Fruit fly (Drosophila melanogaster) whole organism, embryonic: Measurements from ENCODE around the gene mirr.

Source experiments
- CG10274 ChIP-seq: fragments of 200-800 bp; sonication (Bioruptor generic); optimal IDR thresholded peaks from 3 replicates; lab custom pipeline; 2017; ENCODE audit warnings: missing biosample characterization, mild to moderate bottlenecking, missing genetic modification characterization
- CG12104 ChIP-seq: fragments of 200-800 bp; sonication (Bioruptor generic); optimal IDR thresholded peaks from 3 replicates; lab custom pipeline; 2016; ENCODE audit warnings: missing biosample characterization, missing genetic modification characterization
- CG1233 ChIP-seq: fragments of 200-800 bp; sonication (Bioruptor generic); optimal IDR thresholded peaks from 4 replicates; lab custom pipeline; 2018; ENCODE audit warnings: missing biosample characterization, mild to moderate bottlenecking, missing genetic modification characterization
- CG12391 ChIP-seq: fragments of 200-800 bp; sonication (Bioruptor generic); optimal IDR thresholded peaks from 3 replicates; lab custom pipeline; 2018; ENCODE audit warnings: missing biosample characterization, mild to moderate bottlenecking, missing genetic modification characterization, moderate library complexity
- CG13775 ChIP-seq: fragments of 200-800 bp; sonication (Bioruptor generic); optimal IDR thresholded peaks from 3 replicates; lab custom pipeline; 2017; ENCODE audit warnings: missing biosample characterization, mild to moderate bottlenecking, missing genetic modification characterization
- CG15269 ChIP-seq: fragments of 200-800 bp; sonication (Bioruptor generic); optimal IDR thresholded peaks from 2 replicates; lab custom pipeline; 2018; ENCODE audit warnings: missing biosample characterization, mild to moderate bottlenecking, missing genetic modification characterization, moderate library complexity
- CG15601 ChIP-seq: fragments of 200-800 bp; sonication (Bioruptor generic); optimal IDR thresholded peaks from 3 replicates; lab custom pipeline; 2019; ENCODE audit warnings: missing biosample characterization, mild to moderate bottlenecking, missing genetic modification characterization, moderate library complexity
- CG17912 ChIP-seq: fragments of 200-800 bp; sonication (Bioruptor generic); optimal IDR thresholded peaks from 2 replicates; lab custom pipeline; 2018; ENCODE audit warnings: missing biosample characterization, mild to moderate bottlenecking, missing genetic modification characterization
- CG2889 ChIP-seq: fragments of 200-800 bp; sonication (Bioruptor generic); IDR thresholded peaks from 3 replicates; pipeline ENCODE4 v1.3.6; 2022; ENCODE audit warnings: missing biosample characterization, missing genetic modification characterization
- CG3281 ChIP-seq: fragments of 200-800 bp; sonication (Bioruptor generic); optimal IDR thresholded peaks from 3 replicates; lab custom pipeline; 2017; ENCODE audit warnings: missing biosample characterization, mild to moderate bottlenecking, missing genetic modification characterization
- CG4707 ChIP-seq: fragments of 200-800 bp; sonication (Bioruptor generic); optimal IDR thresholded peaks from 2 replicates; lab custom pipeline; 2018; ENCODE audit warnings: missing biosample characterization, mild to moderate bottlenecking, missing genetic modification characterization, moderate library complexity
- CG5180 ChIP-seq: fragments of 200-800 bp; sonication (Bioruptor generic); optimal IDR thresholded peaks from 3 replicates; lab custom pipeline; 2017; ENCODE audit warnings: missing biosample characterization, missing genetic modification characterization, mild to moderate bottlenecking, moderate library complexity, missing genetic modification reagents
- CG7556 ChIP-seq: fragments of 200-800 bp; sonication (Bioruptor generic); optimal IDR thresholded peaks from 2 replicates; lab custom pipeline; 2017; ENCODE audit warnings: missing biosample characterization, mild to moderate bottlenecking, missing genetic modification characterization
- CG7987 ChIP-seq: fragments of 200-800 bp; sonication (Bioruptor generic); optimal IDR thresholded peaks from 2 replicates; lab custom pipeline; 2018; ENCODE audit warnings: missing biosample characterization, mild to moderate bottlenecking, missing genetic modification characterization, moderate library complexity
- CG9932 ChIP-seq: fragments of 200-800 bp; sonication (Bioruptor generic); IDR thresholded peaks from 2 replicates; pipeline ENCODE4 v1.3.6; 2022; ENCODE audit warnings: missing biosample characterization, missing genetic modification characterization
- CHES-1-like ChIP-seq: fragments of 200-800 bp; sonication (Bioruptor generic); optimal IDR thresholded peaks from 2 replicates; lab custom pipeline; 2016; ENCODE audit warnings: missing biosample characterization, missing genetic modification characterization
- Dfd ChIP-seq, 2 experiments: fragments of >200 bp; optimal IDR thresholded peaks; 2 replicates each; lab custom pipeline; 2017; ENCODE audit warnings: missing biosample characterization in 2 of 2, missing genetic modification characterization in 2 of 2
- Dp ChIP-seq: fragments of 200-800 bp; sonication (Bioruptor generic); optimal IDR thresholded peaks from 2 replicates; lab custom pipeline; 2018; ENCODE audit warnings: missing biosample characterization, mild to moderate bottlenecking, missing genetic modification characterization, moderate library complexity
- Fer3 ChIP-seq: fragments of 200-800 bp; sonication (Bioruptor generic); optimal IDR thresholded peaks from 2 replicates; lab custom pipeline; 2018; ENCODE audit warnings: missing biosample characterization, mild to moderate bottlenecking, missing genetic modification characterization, moderate library complexity
- Hr51 ChIP-seq, 2 experiments: fragments of 200-800 bp; sonication (Bioruptor generic); optimal IDR thresholded peaks; 2 replicates in 1 of 2; 3 replicates in 1 of 2; lab custom pipeline; 2016 to 2018; ENCODE audit warnings: missing biosample characterization in 2 of 2, missing genetic modification characterization in 2 of 2, mild to moderate bottlenecking in 1 of 2, moderate library complexity in 1 of 2
- Hsf ChIP-seq: fragments of 200-800 bp; sonication (Bioruptor generic); optimal IDR thresholded peaks from 3 replicates; lab custom pipeline; 2016; ENCODE audit warnings: missing biosample characterization, missing genetic modification characterization
- MBD-R2 ChIP-seq: fragments of 200-800 bp; sonication (Bioruptor generic); IDR thresholded peaks from 2 replicates; pipeline ENCODE4 v1.3.6; 2022; ENCODE audit warnings: missing biosample characterization, missing genetic modification characterization
- MESR4 ChIP-seq: fragments of 200-800 bp; sonication (Bioruptor generic); optimal IDR thresholded peaks from 2 replicates; lab custom pipeline; 2018; ENCODE audit warnings: missing biosample characterization, mild to moderate bottlenecking, missing genetic modification characterization, moderate library complexity
- Mes4 ChIP-seq: fragments of 200-800 bp; sonication (Bioruptor generic); optimal IDR thresholded peaks from 2 replicates; lab custom pipeline; 2016; ENCODE audit warnings: missing biosample characterization, missing genetic modification characterization
- Nf-YA ChIP-seq: fragments of 200-800 bp; sonication (Bioruptor generic); IDR thresholded peaks from 2 replicates; pipeline ENCODE4 v1.3.6; 2022; ENCODE audit warnings: missing biosample characterization, missing genetic modification characterization
- Rfx ChIP-seq: fragments of 200-800 bp; sonication (Bioruptor generic); IDR thresholded peaks from 2 replicates; pipeline ENCODE4 v1.3.6; 2022; ENCODE audit warnings: missing biosample characterization, missing genetic modification characterization
- YL-1 ChIP-seq: fragments of 200-800 bp; sonication (Bioruptor generic); optimal IDR thresholded peaks from 3 replicates; lab custom pipeline; 2017; ENCODE audit warnings: missing biosample characterization, mild to moderate bottlenecking, missing genetic modification characterization
- abd-A ChIP-seq: fragments of 200-800 bp; sonication (Bioruptor generic); optimal IDR thresholded peaks from 3 replicates; lab custom pipeline; 2019; ENCODE audit warnings: missing biosample characterization, mild to moderate bottlenecking, missing genetic modification characterization, moderate library complexity
- ase ChIP-seq: fragments of 200-800 bp; sonication (Bioruptor generic); IDR thresholded peaks from 3 replicates; pipeline ENCODE4 v1.3.6; 2022; ENCODE audit warnings: missing biosample characterization, missing genetic modification characterization
- az2 ChIP-seq: fragments of 200-800 bp; sonication (Bioruptor generic); optimal IDR thresholded peaks from 3 replicates; lab custom pipeline; 2016; ENCODE audit warnings: missing biosample characterization, missing genetic modification characterization
- ems ChIP-seq: fragments of 200-800 bp; sonication (Bioruptor generic); optimal IDR thresholded peaks from 3 replicates; lab custom pipeline; 2016; ENCODE audit warnings: missing biosample characterization, missing genetic modification characterization
- eve ChIP-seq, 2 experiments: fragments of >200 bp; optimal IDR thresholded peaks; 2 replicates each; lab custom pipeline; 2017; ENCODE audit warnings: missing biosample characterization in 2 of 2, missing genetic modification characterization in 2 of 2
- fd3F ChIP-seq: fragments of 200-800 bp; sonication (Bioruptor generic); optimal IDR thresholded peaks from 2 replicates; lab custom pipeline; 2018; ENCODE audit warnings: missing biosample characterization, mild to moderate bottlenecking, missing genetic modification characterization, moderate library complexity
- ftz-f1 ChIP-seq: fragments of 200-800 bp; sonication (Bioruptor generic); optimal IDR thresholded peaks from 2 replicates; lab custom pipeline; 2016; ENCODE audit warnings: missing biosample characterization, missing genetic modification characterization
- gfzf ChIP-seq: fragments of 200-800 bp; sonication (Bioruptor generic); optimal IDR thresholded peaks from 2 replicates; lab custom pipeline; 2016; ENCODE audit warnings: missing biosample characterization, mild to moderate bottlenecking, missing genetic modification characterization, moderate library complexity
- gro ChIP-seq: fragments of 200-800 bp; sonication (Bioruptor generic); optimal IDR thresholded peaks from 2 replicates; lab custom pipeline; 2016; ENCODE audit warnings: missing biosample characterization, missing genetic modification characterization
- hb ChIP-seq: fragments of 200-800 bp; sonication (Bioruptor generic); IDR thresholded peaks from 3 replicates; pipeline ENCODE4 v1.3.6; 2022; ENCODE audit warnings: missing biosample characterization, missing genetic modification characterization; ENCODE audit not compliant: partially characterized antibody
- lola ChIP-seq, 3 experiments: fragments of >200 bp in 2 of 3; fragments of 200-800 bp in 1 of 3; sonication (Bioruptor generic) in 1 of 3; optimal IDR thresholded peaks; 2 replicates each; lab custom pipeline; 2017 to 2019; ENCODE audit warnings: missing biosample characterization in 3 of 3, missing genetic modification characterization in 3 of 3, mild to moderate bottlenecking in 1 of 3, moderate library complexity in 1 of 3
- mam ChIP-seq: fragments of 200-800 bp; sonication (Bioruptor generic); optimal IDR thresholded peaks from 3 replicates; lab custom pipeline; 2016; ENCODE audit warnings: missing biosample characterization, missing genetic modification characterization
- pho ChIP-seq: fragments of 200-800 bp; sonication (Bioruptor generic); optimal IDR thresholded peaks from 2 replicates; lab custom pipeline; 2016; ENCODE audit warnings: missing biosample characterization, missing genetic modification characterization
- pita ChIP-seq: fragments of 200-800 bp; sonication (Bioruptor generic); optimal IDR thresholded peaks from 2 replicates; lab custom pipeline; 2017; ENCODE audit warnings: missing biosample characterization, mild to moderate bottlenecking, missing genetic modification characterization
- repo ChIP-seq: fragments of 200-800 bp; sonication (Bioruptor generic); optimal IDR thresholded peaks from 2 replicates; lab custom pipeline; 2016; ENCODE audit warnings: missing biosample characterization, missing genetic modification characterization
- rib ChIP-seq: fragments of 200-800 bp; sonication (Bioruptor generic); IDR thresholded peaks from 2 replicates; pipeline ENCODE4 v1.3.6; 2022; ENCODE audit warnings: missing biosample characterization, missing genetic modification characterization
- scrt ChIP-seq: fragments of 200-800 bp; sonication (Bioruptor generic); optimal IDR thresholded peaks from 2 replicates; lab custom pipeline; 2018; ENCODE audit warnings: missing biosample characterization, mild to moderate bottlenecking, missing genetic modification characterization, moderate library complexity
- sisA ChIP-seq: fragments of 200-800 bp; sonication (Bioruptor generic); IDR thresholded peaks from 2 replicates; pipeline ENCODE4 v1.3.6; 2022; ENCODE audit warnings: missing biosample characterization, missing genetic modification characterization
- ssp ChIP-seq: fragments of 200-800 bp; sonication (Bioruptor generic); IDR thresholded peaks from 2 replicates; pipeline ENCODE4 v1.3.6; 2022; ENCODE audit warnings: missing biosample characterization, missing genetic modification characterization
- tgo ChIP-seq: fragments of 200-800 bp; sonication (Bioruptor generic); IDR thresholded peaks from 3 replicates; pipeline ENCODE4 v1.3.6; 2022; ENCODE audit warnings: missing biosample characterization, missing genetic modification characterization
- usp ChIP-seq: fragments of >200 bp; optimal IDR thresholded peaks from 2 replicates; lab custom pipeline; 2017; ENCODE audit warnings: missing biosample characterization, missing genetic modification characterization

The mirr gene

DNA sequence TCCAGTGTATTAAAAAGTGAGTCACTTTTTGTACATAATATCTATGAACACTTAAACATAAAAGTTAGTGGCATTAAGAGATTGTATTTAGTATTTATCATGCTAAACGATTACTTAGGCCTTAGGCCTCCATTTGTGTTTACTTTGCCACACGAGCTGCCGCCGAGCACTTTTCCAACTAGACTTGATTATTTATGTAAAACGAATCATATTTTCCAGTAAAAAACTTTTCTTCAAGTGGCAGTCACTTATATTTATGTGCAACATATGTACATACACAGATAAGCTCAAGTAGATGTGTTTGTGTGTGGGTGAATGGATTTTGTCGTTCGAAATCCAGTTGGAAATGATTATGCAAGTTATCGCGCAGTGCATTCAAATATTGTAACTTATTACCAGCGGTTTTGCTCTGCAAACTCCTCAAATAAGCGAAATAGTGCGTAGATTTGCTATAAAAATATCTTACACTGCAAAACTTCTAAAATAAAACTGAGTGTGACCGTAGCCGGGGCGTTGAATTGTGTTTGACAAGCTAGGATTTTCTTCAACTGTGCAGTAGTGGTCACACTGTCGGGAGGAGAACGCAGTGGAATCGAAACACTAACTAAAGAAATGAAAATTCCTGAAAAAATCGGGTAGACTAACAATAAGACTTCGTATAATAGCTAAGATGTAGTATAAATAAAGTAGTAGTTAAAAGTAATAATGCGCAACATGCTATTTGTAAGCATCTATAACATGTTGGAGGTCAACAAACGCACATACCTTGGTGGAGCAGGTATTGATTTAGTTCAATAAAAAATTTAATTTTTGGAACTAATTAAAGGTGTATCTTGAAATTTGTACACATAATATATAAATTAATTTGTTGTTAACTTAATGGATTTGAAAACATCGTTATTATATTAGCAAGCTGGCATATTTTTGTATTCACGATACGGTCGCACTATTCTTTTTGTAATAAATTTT, 56.4 kb downstream of the mirr start, which contains the start of the genes Klc and CG10984 (continued):
- TF ChIP-seq Hsf (peak; percentile 61), MESR4 (GFP tag; lab: Kevin White, UChicago) (peak; percentile 89), mam (peak; percentile 63), CG5180 (no peak), CG13775 (GFP tag; lab: Kevin White, UChicago) (peak; percentile 27), abd-A (no peak), pho (peak; percentile 50), CHES-1-like (peak; percentile 66), ftz-f1 (GFP tag; lab: Kevin White, UChicago) (no peak), Hr51 (GFP tag; optimal IDR thresholded peaks at IDR 0.05; lab: Kevin White, UChicago) (peak in 1 of 2 experiments; percentile 36), lola (GFP tag; optimal IDR thresholded peaks at IDR 0.05; lab: Kevin White, UChicago) (no peak), ase (GFP tag; lab: Robert Waterston, UW) (no peak), CG10274 (GFP tag; lab: Kevin White, UChicago) (no peak), usp (GFP tag; lab: Kevin White, UChicago) (no peak), CG7987 (GFP tag; lab: Kevin White, UChicago) (no peak), sisA (GFP tag; lab: Robert Waterston, UW) (no peak), Fer3 (tag; lab: Kevin White, UChicago) (peak; percentile 28), CG15601 (tag; lab: Kevin White, UChicago) (no peak), MBD-R2 (GFP tag; lab: Robert Waterston, UW) (peak; percentile 16; the same call in 1 of the 2 replicates), Dfd (GFP tag; optimal IDR thresholded peaks at IDR 0.05; lab: Kevin White, UChicago) (no peak), ems (GFP tag; lab: Kevin White, UChicago) (peak; percentile 46), ssp (no peak; the same call in 1 of the 2 replicates), CG2889 (GFP tag; lab: Robert Waterston, UW) (no peak), YL-1 (GFP tag; lab: Kevin White, UChicago) (peak; percentile 61), az2 (peak; percentile 37), fd3F (GFP tag; lab: Kevin White, UChicago) (peak; percentile 41), CG9932 (GFP tag; lab: Robert Waterston, UW) (no peak), eve (GFP tag; optimal IDR thresholded peaks at IDR 0.05; lab: Kevin White, UChicago) (peak in 1 of 2 experiments; percentile 87), Nf-YA (GFP tag; lab: Robert Waterston, UW) (0 out of 2 replicates have a peak, but pooled peaks have one; percentile 59), Dp (peak; percentile 9), Rfx (GFP tag; lab: Robert Waterston, UW) (peak; percentile 86; the same call in 1 of the 2 replicates), CG12391 (tag; lab: Kevin White, UChicago) (peak; percentile 57), rib (GFP tag; lab: Robert Waterston, UW) (no peak), gfzf (peak; percentile 90), CG12104 (GFP tag; lab: Kevin White, UChicago) (peak; percentile 36), tgo (GFP tag; lab: Robert Waterston, UW) (peak; percentile 75; the same call in 2 of the 3 replicates), CG4707 (GFP tag; lab: Kevin White, UChicago) (no peak), hb (GFP tag; lab: Robert Waterston, UW) (no peak), Mes4 (GFP tag; lab: Kevin White, UChicago) (peak; percentile 21), CG7556 (no peak), pita (GFP tag; lab: Kevin White, UChicago) (no peak), scrt (no peak), CG1233 (peak; percentile 62), CG17912 (GFP tag; lab: Kevin White, UChicago) (no peak), repo (GFP tag; lab: Kevin White, UChicago) (peak; percentile 34), gro (GFP tag; lab: Kevin White, UChicago) (peak; percentile 64), CG3281 (GFP tag; lab: Kevin White, UChicago) (peak; percentile 55), CG15269 (tag; lab: Kevin White, UChicago) (no peak)
